Fruit fly (Drosophila melanogaster) whole organism, adult: ENCODE data around the gene alpha-Est7.

Experiments used
- CG14711 ChIP-seq: fragments of 200-800 bp; sonication (Bioruptor generic); optimal IDR thresholded peaks from 2 replicates; lab custom pipeline; 2018; ENCODE audit warnings: missing biosample characterization, mild to moderate bottlenecking, missing genetic modification characterization, moderate library complexity
- CG7101 ChIP-seq: fragments of 200-800 bp; sonication (Bioruptor generic); optimal IDR thresholded peaks from 2 replicates; lab custom pipeline; 2018; ENCODE audit warnings: missing biosample characterization, mild to moderate bottlenecking, missing genetic modification characterization, moderate library complexity
- cic ChIP-seq: fragments of 200-800 bp; sonication (Bioruptor generic); optimal IDR thresholded peaks from 2 replicates; lab custom pipeline; 2017; ENCODE audit warnings: missing biosample characterization, mild to moderate bottlenecking, missing genetic modification characterization, moderate library complexity
- kay ChIP-seq: fragments of 200-800 bp; sonication (Bioruptor generic); peaks from one replicate; lab custom pipeline; 2016; ENCODE audit warnings: missing biosample characterization, missing genetic modification characterization, borderline replicate concordance

DNA sequence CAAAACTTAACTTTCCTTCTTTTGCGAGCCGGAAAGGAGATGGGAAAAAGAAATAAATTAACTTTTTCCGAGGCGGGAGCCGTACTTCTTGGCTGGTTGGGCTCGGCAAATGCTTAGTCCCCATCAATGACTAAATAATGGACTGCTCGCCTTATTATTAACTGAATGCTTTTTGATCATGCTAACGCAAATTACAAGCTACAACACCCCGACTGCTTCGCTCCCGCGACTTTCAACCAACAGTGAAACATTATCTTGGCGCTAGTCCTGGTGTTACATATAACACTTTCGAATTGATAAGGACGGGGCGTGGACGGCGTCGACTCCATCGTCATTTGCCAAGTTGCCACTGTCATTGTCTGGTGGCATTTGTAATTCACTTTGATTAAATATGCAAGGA, 28.2 kb upstream of the alpha-Est7 start, which contains the start of gene CG45545:
- TF ChIP-seq kay (GFP tag; lab: Kevin White, UChicago) (no peak), cic (GFP tag; lab: Kevin White, UChicago) (no peak), CG14711 (tag; lab: Kevin White, UChicago) (no peak), CG7101 (tag; lab: Kevin White, UChicago) (no peak)
